Fruit fly (Drosophila melanogaster): ENCODE measurements around the gene kra.

kra gene

DNA sequence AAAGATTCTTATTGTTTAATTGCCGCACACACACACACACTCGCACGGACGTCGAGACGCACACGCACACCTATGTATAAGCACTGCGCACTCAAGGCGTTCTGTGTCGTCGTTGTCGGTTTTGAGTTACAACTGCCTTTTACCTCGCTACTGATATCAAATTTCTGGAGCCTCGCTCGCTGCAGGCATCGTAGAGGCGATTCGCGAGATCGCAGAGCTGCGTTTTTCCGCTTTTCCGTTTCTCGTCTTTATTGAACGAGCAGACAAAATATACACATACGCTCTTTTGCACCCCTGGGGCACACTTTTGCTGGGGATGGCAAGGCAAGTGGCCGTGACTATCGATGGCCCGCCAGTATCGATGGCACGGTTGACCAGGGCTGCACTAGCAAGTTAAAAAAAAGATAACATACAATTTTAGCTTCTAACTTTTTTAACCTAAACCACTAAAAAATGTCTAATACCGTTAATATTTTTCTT lies 53.4 kb downstream of the kra start, which contains the start of gene CG2519:
TSS of gene CG2519 (minus strand) at position 312 of the 480 bp plus-strand sequence.
- TF ChIP-seq pad (GFP tag; optimal IDR thresholded peaks at IDR 0.05) (peak; percentile 32), CG1620 (GFP tag; optimal IDR thresholded peaks at IDR 0.05) (peak; percentile 27), Mnt (GFP tag; optimal IDR thresholded peaks at IDR 0.05) (peak; percentile 65), kay (GFP tag; ENCODE audit: borderline replicate concordance) (no peak), tj (GFP tag; optimal IDR thresholded peaks at IDR 0.05) (peak; percentile 54), CG7101 (tag; optimal IDR thresholded peaks at IDR 0.05) (peak; percentile 50), CG12768 (GFP tag; optimal IDR thresholded peaks at IDR 0.05) (peak; percentile 16), Hr96 (GFP tag; optimal IDR thresholded peaks at IDR 0.05) (no peak), CG11617 (GFP tag; optimal IDR thresholded peaks at IDR 0.05) (peak; percentile 44), ovo (GFP tag; optimal IDR thresholded peaks at IDR 0.05) (peak; percentile 38), CG5204 (GFP tag; optimal IDR thresholded peaks at IDR 0.05) (no peak), CG14711 (tag; optimal IDR thresholded peaks at IDR 0.05) (peak; percentile 37), CG7045 (GFP tag; optimal IDR thresholded peaks at IDR 0.05) (peak; percentile 56), bab1 (GFP tag; optimal IDR thresholded peaks at IDR 0.05) (peak; percentile 76), CG33017 (tag; optimal IDR thresholded peaks at IDR 0.05) (no peak), cnc (optimal IDR thresholded peaks at IDR 0.05) (no peak), Crg-1 (GFP tag; optimal IDR thresholded peaks at IDR 0.05) (peak; percentile 21), cic (GFP tag; optimal IDR thresholded peaks at IDR 0.05) (peak; percentile 70)
